Worm (Caenorhabditis elegans) whole organism, L3 larva: Measurements from ENCODE around the gene D1014.6.

Experiments used
- R02D3.7 ChIP-seq: fragments of 150-350 bp; optimal IDR thresholded peaks from 2 replicates; lab custom pipeline; 2014; ENCODE audit warnings: missing biosample characterization, missing genetic modification characterization
- ZK546.5 ChIP-seq: sonication (generic microtip); optimal IDR thresholded peaks from 2 replicates; lab custom pipeline; 2017; ENCODE audit warnings: missing biosample characterization, missing genetic modification characterization
- aly-2 ChIP-seq: fragments of 150-350 bp; optimal IDR thresholded peaks from 2 replicates; lab custom pipeline; 2014; ENCODE audit warnings: missing biosample characterization, missing genetic modification characterization
- ama-1 ChIP-seq: fragments of 150-350 bp; optimal IDR thresholded peaks from 2 replicates; lab custom pipeline; 2018
- ceh-16 ChIP-seq: sonication (generic microtip); optimal IDR thresholded peaks from 2 replicates; lab custom pipeline; 2017; ENCODE audit warnings: missing biosample characterization, missing genetic modification characterization
- ceh-28 ChIP-seq: fragments of 150-350 bp; optimal IDR thresholded peaks from 2 replicates; lab custom pipeline; 2014; ENCODE audit warnings: missing biosample characterization, missing genetic modification reagents, missing genetic modification characterization
- ceh-82 ChIP-seq: fragments of 150-350 bp; optimal IDR thresholded peaks from 2 replicates; lab custom pipeline; 2014; ENCODE audit warnings: missing biosample characterization, missing genetic modification characterization
- ceh-9 ChIP-seq: sonication (generic microtip); optimal IDR thresholded peaks from 2 replicates; lab custom pipeline; 2018; ENCODE audit warnings: missing biosample characterization, missing genetic modification characterization
- daf-12 ChIP-seq: fragments of 150-350 bp; optimal IDR thresholded peaks from 2 replicates; lab custom pipeline; 2014; ENCODE audit warnings: missing biosample characterization, missing genetic modification reagents, missing genetic modification characterization
- egl-27 ChIP-seq: sonication (generic microtip); optimal IDR thresholded peaks from 4 replicates; lab custom pipeline; 2017; ENCODE audit warnings: missing biosample characterization, missing genetic modification reagents, missing genetic modification characterization
- egl-5 ChIP-seq: fragments of 150-350 bp; optimal IDR thresholded peaks from 2 replicates; lab custom pipeline; 2017; ENCODE audit warnings: missing biosample characterization, missing genetic modification reagents, missing genetic modification characterization, inconsistent platforms
- elt-1 ChIP-seq: fragments of 150-350 bp; optimal IDR thresholded peaks from 2 replicates; lab custom pipeline; 2014; ENCODE audit warnings: missing biosample characterization, missing genetic modification characterization
- elt-3 ChIP-seq, 3 experiments: fragments of 150-350 bp in 1 of 3; sonication (generic microtip) in 2 of 3; optimal IDR thresholded peaks; 2 replicates in 2 of 3; 4 replicates in 1 of 3; lab custom pipeline; 2014 to 2017; ENCODE audit warnings: missing biosample characterization in 3 of 3, missing genetic modification characterization in 3 of 3
- eor-1 ChIP-seq, 2 experiments: fragments of 150-350 bp; optimal IDR thresholded peaks; 2 replicates each; lab custom pipeline; 2014 to 2018; ENCODE audit warnings: missing biosample characterization in 2 of 2, missing genetic modification characterization in 2 of 2
- fkh-10 ChIP-seq: sonication (generic microtip); optimal IDR thresholded peaks from 2 replicates; lab custom pipeline; 2017; ENCODE audit warnings: missing biosample characterization, missing genetic modification reagents, missing genetic modification characterization
- fkh-2 ChIP-seq: fragments of 150-350 bp; optimal IDR thresholded peaks from 2 replicates; lab custom pipeline; 2014; ENCODE audit warnings: missing biosample characterization, missing genetic modification reagents, missing genetic modification characterization
- hmg-11 ChIP-seq: sonication (generic microtip); optimal IDR thresholded peaks from 2 replicates; lab custom pipeline; 2016; ENCODE audit warnings: missing genetic modification characterization, missing compliant biosample characterization
- jun-1 ChIP-seq: fragments of 150-350 bp; optimal IDR thresholded peaks from 2 replicates; lab custom pipeline; 2014; ENCODE audit warnings: missing biosample characterization, missing genetic modification reagents, missing genetic modification characterization
- lin-15B ChIP-seq: fragments of 150-350 bp; optimal IDR thresholded peaks from 2 replicates; lab custom pipeline; 2014; ENCODE audit warnings: missing biosample characterization, missing genetic modification characterization
- lin-39 ChIP-seq: fragments of 150-350 bp; optimal IDR thresholded peaks from 2 replicates; lab custom pipeline; 2018; ENCODE audit warnings: missing biosample characterization, missing genetic modification reagents, missing genetic modification characterization
- mdl-1 ChIP-seq: fragments of 150-350 bp; optimal IDR thresholded peaks from 2 replicates; lab custom pipeline; 2014; ENCODE audit warnings: missing biosample characterization, missing genetic modification characterization
- mml-1 ChIP-seq: fragments of 150-350 bp; sonication (generic microtip); optimal IDR thresholded peaks from 3 replicates; lab custom pipeline; 2014; ENCODE audit warnings: missing biosample characterization, missing genetic modification characterization
- nfya-1 ChIP-seq: sonication (generic microtip); optimal IDR thresholded peaks from 2 replicates; lab custom pipeline; 2017; ENCODE audit warnings: missing genetic modification characterization, mild to moderate bottlenecking, missing compliant biosample characterization, antibody characterized with exemption, moderate library complexity; ENCODE audit not compliant: insufficient read depth
- nhr-11 ChIP-seq: fragments of 150-350 bp; optimal IDR thresholded peaks from 2 replicates; lab custom pipeline; 2014; ENCODE audit warnings: missing biosample characterization, missing genetic modification characterization
- nhr-12 ChIP-seq: fragments of 150-350 bp; optimal IDR thresholded peaks from 2 replicates; lab custom pipeline; 2014; ENCODE audit warnings: missing biosample characterization, missing genetic modification characterization
- nhr-23 ChIP-seq: fragments of 150-350 bp; optimal IDR thresholded peaks from 2 replicates; lab custom pipeline; 2014; ENCODE audit warnings: missing biosample characterization, missing genetic modification reagents, missing genetic modification characterization
- nhr-237 ChIP-seq: fragments of 150-350 bp; optimal IDR thresholded peaks from 2 replicates; lab custom pipeline; 2014; ENCODE audit warnings: missing biosample characterization, missing genetic modification characterization
- nhr-25 ChIP-seq: sonication (generic microtip); optimal IDR thresholded peaks from 2 replicates; lab custom pipeline; 2017; ENCODE audit warnings: missing biosample characterization, missing genetic modification characterization
- nhr-28 ChIP-seq: fragments of 150-350 bp; optimal IDR thresholded peaks from 2 replicates; lab custom pipeline; 2014; ENCODE audit warnings: missing biosample characterization, missing genetic modification characterization
- nhr-43 ChIP-seq: sonication (generic microtip); optimal IDR thresholded peaks from 2 replicates; lab custom pipeline; 2016; ENCODE audit warnings: mild to moderate bottlenecking, missing genetic modification characterization, missing compliant biosample characterization; ENCODE audit not compliant: poor library complexity, severe bottlenecking
- nhr-67 ChIP-seq: fragments of 150-350 bp; optimal IDR thresholded peaks from 2 replicates; lab custom pipeline; 2014; ENCODE audit warnings: missing biosample characterization, missing genetic modification characterization
- nhr-77 ChIP-seq: fragments of 150-350 bp; optimal IDR thresholded peaks from 2 replicates; lab custom pipeline; 2014; ENCODE audit warnings: missing biosample characterization, missing genetic modification characterization
- pha-4 ChIP-seq: fragments of 150-350 bp; optimal IDR thresholded peaks from 2 replicates; lab custom pipeline; 2014; ENCODE audit warnings: missing biosample characterization, missing genetic modification reagents, missing genetic modification characterization
- pqm-1 ChIP-seq: fragments of 150-350 bp; optimal IDR thresholded peaks from 2 replicates; lab custom pipeline; 2017; ENCODE audit warnings: missing biosample characterization, missing genetic modification characterization, inconsistent platforms
- skn-1 ChIP-seq: fragments of 150-350 bp; optimal IDR thresholded peaks from 2 replicates; lab custom pipeline; 2014; ENCODE audit warnings: missing biosample characterization, missing genetic modification characterization
- snpc-4 ChIP-seq: fragments of 150-350 bp; optimal IDR thresholded peaks from 2 replicates; lab custom pipeline; 2014; ENCODE audit warnings: missing biosample characterization, missing genetic modification characterization
- tbx-2 ChIP-seq: sonication (generic microtip); optimal IDR thresholded peaks from 2 replicates; lab custom pipeline; 2016; ENCODE audit warnings: mild to moderate bottlenecking, missing genetic modification characterization, missing compliant biosample characterization
- unc-62 ChIP-seq: fragments of 150-350 bp; sonication (generic microtip); optimal IDR thresholded peaks from 4 replicates; lab custom pipeline; 2014; ENCODE audit warnings: missing biosample characterization, missing genetic modification reagents, missing genetic modification characterization
- zag-1 ChIP-seq: fragments of 150-350 bp; optimal IDR thresholded peaks from 2 replicates; lab custom pipeline; 2014; ENCODE audit warnings: missing biosample characterization, missing genetic modification characterization
- ztf-11 ChIP-seq: fragments of 150-350 bp; optimal IDR thresholded peaks from 2 replicates; lab custom pipeline; 2014; ENCODE audit warnings: missing biosample characterization, missing genetic modification characterization

The D1014.6 gene

ce11 chrV:8120868-8121267 is at the start of gene D1014.6:
TSS of gene D1014.6 (plus strand) at chrV:8121168.
- TF ChIP-seq ama-1 (lab: Kevin White, UChicago) (no peak), zag-1 (tag; lab: Kevin White, UChicago) (no peak), nfya-1 (tag; lab: Kevin White, UChicago) (no peak), fkh-10 (no peak), ceh-9 (tag; lab: Kevin White, UChicago) (no peak), ceh-82 (no peak), egl-5 (tag; lab: Kevin White, UChicago) (no peak), jun-1 (tag; lab: Kevin White, UChicago) (no peak), pqm-1 (no peak), daf-12 (tag; lab: Kevin White, UChicago) (no peak), nhr-12 (tag; lab: Kevin White, UChicago) (no peak), nhr-28 (tag; lab: Kevin White, UChicago) (no peak), lin-15B (tag; lab: Kevin White, UChicago) (no peak), lin-39 (tag; lab: Kevin White, UChicago) (no peak), ZK546.5 (tag; lab: Kevin White, UChicago) (no peak), pha-4 (tag; lab: Kevin White, UChicago) (no peak)

DNA sequence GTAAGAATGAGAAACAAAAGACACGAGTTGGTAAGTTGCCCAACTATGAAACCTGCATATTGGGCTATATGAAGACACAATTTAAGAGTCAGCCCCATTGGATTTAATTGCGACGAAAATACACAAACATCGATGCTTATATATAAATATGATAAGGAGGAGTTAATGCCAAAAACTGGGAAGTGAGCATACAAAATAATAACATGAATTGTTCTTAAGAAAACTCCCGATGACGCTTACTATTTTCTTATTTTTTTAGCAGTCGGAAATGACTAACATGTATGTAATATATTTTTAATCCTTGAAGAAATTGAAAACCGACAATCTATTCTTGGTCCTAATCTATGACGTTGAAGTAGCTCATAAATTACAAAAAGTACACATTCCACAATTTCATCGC is 48.9 kb upstream of the D1014.6 start, which contains the start of gene str-144:
Gene str-144, minus strand, starts transcription at position 101 of the 400 bp plus-strand sequence.
- TF ChIP-seq egl-5 (tag; lab: Kevin White, UChicago) (no peak), mdl-1 (tag; lab: Kevin White, UChicago) (no peak), pha-4 (tag; lab: Kevin White, UChicago) (no peak), fkh-10 (no peak), snpc-4 (tag; lab: Kevin White, UChicago) (no peak), zag-1 (tag; lab: Kevin White, UChicago) (no peak), ceh-16 (tag; lab: Kevin White, UChicago) (no peak), ceh-82 (no peak), elt-1 (tag; lab: Kevin White, UChicago) (no peak), nhr-237 (tag; lab: Kevin White, UChicago) (no peak), hmg-11 (tag; lab: Kevin White, UChicago) (no peak), R02D3.7 (tag; lab: Kevin White, UChicago) (no peak), nhr-77 (tag; lab: Kevin White, UChicago) (no peak), jun-1 (tag; lab: Kevin White, UChicago) (no peak), nhr-12 (tag; lab: Kevin White, UChicago) (no peak)

ce11 chrV:8073162-8073561 is 47.8 kb upstream of the D1014.6 start:
- TF ChIP-seq daf-12 (tag; lab: Kevin White, UChicago) (no peak), ceh-9 (tag; lab: Kevin White, UChicago) (no peak), fkh-2 (tag; lab: Kevin White, UChicago) (no peak), elt-3 (tag; optimal IDR thresholded peaks at IDR 0.05; lab: Kevin White, UChicago) (peak; percentile 36 to 82 (median 53)), nhr-12 (tag; lab: Kevin White, UChicago) (no peak), pqm-1 (no peak), tbx-2 (no peak), unc-62 (GFP tag; lab: Kevin White, UChicago) (no peak), ztf-11 (tag; lab: Kevin White, UChicago) (no peak), nhr-25 (tag; lab: Kevin White, UChicago) (peak; percentile 26), nhr-67 (tag; lab: Kevin White, UChicago) (no peak), elt-1 (tag; lab: Kevin White, UChicago) (no peak), nhr-43 (tag; lab: Kevin White, UChicago) (peak; percentile 48), mdl-1 (tag; lab: Kevin White, UChicago) (no peak), nhr-23 (tag; lab: Kevin White, UChicago) (peak; percentile 62), egl-27 (tag; lab: Kevin White, UChicago) (peak; percentile 39), eor-1 (tag; optimal IDR thresholded peaks at IDR 0.05; lab: Kevin White, UChicago) (no peak), lin-15B (tag; lab: Kevin White, UChicago) (no peak), nhr-11 (tag; lab: Kevin White, UChicago) (no peak), nhr-237 (tag; lab: Kevin White, UChicago) (no peak), skn-1 (tag; lab: Kevin White, UChicago) (no peak), mml-1 (tag; lab: Kevin White, UChicago) (no peak), ceh-28 (peak; percentile 40), aly-2 (tag; lab: Kevin White, UChicago) (no peak)
